Fruit fly (Drosophila melanogaster) whole organism, embryonic: ENCODE results near the gene Tmem214.

Experiments used
- Atf6 ChIP-seq: fragments of 200-800 bp; sonication (Bioruptor generic); IDR thresholded peaks from 2 replicates; pipeline ENCODE4 v1.3.6; 2022; ENCODE audit warnings: missing biosample characterization, missing genetic modification characterization
- CG10979 ChIP-seq: fragments of 200-800 bp; sonication (Bioruptor generic); optimal IDR thresholded peaks from 2 replicates; lab custom pipeline; 2018; ENCODE audit warnings: missing biosample characterization, mild to moderate bottlenecking, missing genetic modification characterization, moderate library complexity
- CG11560 ChIP-seq: fragments of 200-800 bp; sonication (Bioruptor generic); IDR thresholded peaks from 3 replicates; pipeline ENCODE4 v1.3.6; 2022; ENCODE audit warnings: missing biosample characterization, missing genetic modification characterization
- CG12071 ChIP-seq: fragments of 200-800 bp; sonication (Bioruptor generic); optimal IDR thresholded peaks from 3 replicates; lab custom pipeline; 2018; ENCODE audit warnings: missing biosample characterization, mild to moderate bottlenecking, missing genetic modification characterization
- CG12744 ChIP-seq: fragments of 200-800 bp; sonication (Bioruptor generic); optimal IDR thresholded peaks from 2 replicates; lab custom pipeline; 2016; ENCODE audit warnings: missing biosample characterization, missing genetic modification characterization
- CG13287 ChIP-seq: fragments of 200-800 bp; sonication (Bioruptor generic); IDR thresholded peaks from 2 replicates; pipeline ENCODE4 v1.3.6; 2022; ENCODE audit warnings: missing biosample characterization, missing genetic modification characterization; ENCODE audit not compliant: partially characterized antibody
- CG13424 ChIP-seq: fragments of 200-800 bp; sonication (Bioruptor generic); optimal IDR thresholded peaks from 2 replicates; lab custom pipeline; 2019; ENCODE audit warnings: missing biosample characterization, mild to moderate bottlenecking, missing genetic modification characterization, moderate library complexity
- CG13624 ChIP-seq: fragments of 200-800 bp; sonication (Bioruptor generic); optimal IDR thresholded peaks from 2 replicates; lab custom pipeline; 2016; ENCODE audit warnings: missing biosample characterization, missing genetic modification characterization
- CG14014 ChIP-seq: fragments of 200-800 bp; sonication (Bioruptor generic); IDR thresholded peaks from 2 replicates; pipeline ENCODE4 v1.3.6; 2022; ENCODE audit warnings: missing biosample characterization, missing genetic modification characterization
- CG1832 ChIP-seq: fragments of 200-800 bp; sonication (Bioruptor generic); optimal IDR thresholded peaks from 2 replicates; lab custom pipeline; 2017; ENCODE audit warnings: missing biosample characterization, mild to moderate bottlenecking, missing genetic modification characterization, inconsistent platforms
- CG2712 ChIP-seq: fragments of 200-800 bp; optimal IDR thresholded peaks from 3 replicates; lab custom pipeline; 2019; ENCODE audit warnings: missing biosample characterization, mild to moderate bottlenecking, missing genetic modification characterization, moderate library complexity
- CG31441 ChIP-seq: fragments of 200-800 bp; sonication (Bioruptor generic); IDR thresholded peaks from 2 replicates; pipeline ENCODE4 v1.3.6; 2022; ENCODE audit warnings: missing biosample characterization, missing genetic modification characterization
- CG33213 ChIP-seq: fragments of 200-800 bp; sonication (Bioruptor generic); optimal IDR thresholded peaks from 3 replicates; lab custom pipeline; 2016; ENCODE audit warnings: missing biosample characterization, missing genetic modification characterization
- CG6683 ChIP-seq: fragments of 200-800 bp; sonication (Bioruptor generic); optimal IDR thresholded peaks from 2 replicates; lab custom pipeline; 2017; ENCODE audit warnings: missing biosample characterization, mild to moderate bottlenecking, missing genetic modification characterization, missing genetic modification reagents
- CG7357 ChIP-seq: fragments of 200-800 bp; sonication (Bioruptor generic); IDR thresholded peaks from 3 replicates; pipeline ENCODE4 v1.3.6; 2022; ENCODE audit warnings: missing biosample characterization, missing genetic modification characterization
- CG9215 ChIP-seq: fragments of 200-800 bp; sonication (Bioruptor generic); IDR thresholded peaks from 2 replicates; pipeline ENCODE4 v1.3.6; 2022; ENCODE audit warnings: missing biosample characterization, missing genetic modification characterization
- CG9437 ChIP-seq: fragments of 200-800 bp; sonication (Bioruptor generic); optimal IDR thresholded peaks from 2 replicates; lab custom pipeline; 2018; ENCODE audit warnings: missing biosample characterization, mild to moderate bottlenecking, missing genetic modification characterization
- CG9609 ChIP-seq: fragments of 200-800 bp; sonication (Bioruptor generic); optimal IDR thresholded peaks from 3 replicates; lab custom pipeline; 2016; ENCODE audit warnings: missing biosample characterization, missing genetic modification characterization
- Chrac-16 ChIP-seq: fragments of 200-800 bp; sonication (Bioruptor generic); optimal IDR thresholded peaks from 3 replicates; lab custom pipeline; 2016; ENCODE audit warnings: missing biosample characterization, missing genetic modification characterization
- CrebB ChIP-seq: fragments of 200-800 bp; sonication (Bioruptor generic); optimal IDR thresholded peaks from 3 replicates; lab custom pipeline; 2018; ENCODE audit warnings: missing biosample characterization, mild to moderate bottlenecking, missing genetic modification characterization
- ERR ChIP-seq: fragments of 200-800 bp; sonication (Bioruptor generic); optimal IDR thresholded peaks from 2 replicates; lab custom pipeline; 2016; ENCODE audit warnings: missing biosample characterization, missing genetic modification characterization
- Kr ChIP-seq: fragments of 200-800 bp; sonication (Bioruptor generic); optimal IDR thresholded peaks from 2 replicates; lab custom pipeline; 2017; ENCODE audit warnings: missing biosample characterization, mild to moderate bottlenecking, missing genetic modification characterization
- Lhr ChIP-seq: fragments of 200-800 bp; sonication (Bioruptor generic); optimal IDR thresholded peaks from 3 replicates; lab custom pipeline; 2017; ENCODE audit warnings: mild to moderate bottlenecking, missing biosample characterization, missing genetic modification reagents, missing genetic modification characterization
- MBD-R2 ChIP-seq: fragments of 200-800 bp; sonication (Bioruptor generic); IDR thresholded peaks from 2 replicates; pipeline ENCODE4 v1.3.6; 2022; ENCODE audit warnings: missing biosample characterization, missing genetic modification characterization
- Myb ChIP-seq: fragments of 200-800 bp; sonication (Bioruptor generic); optimal IDR thresholded peaks from 2 replicates; lab custom pipeline; 2016; ENCODE audit warnings: missing biosample characterization, missing genetic modification characterization
- Sry-β ChIP-seq: fragments of 200-800 bp; sonication (Bioruptor generic); optimal IDR thresholded peaks from 2 replicates; lab custom pipeline; 2018; ENCODE audit warnings: missing biosample characterization, mild to moderate bottlenecking, missing genetic modification characterization, moderate library complexity
- ac ChIP-seq: fragments of 200-800 bp; sonication (Bioruptor generic); optimal IDR thresholded peaks from 3 replicates; lab custom pipeline; 2017; ENCODE audit warnings: missing biosample characterization, mild to moderate bottlenecking, missing genetic modification characterization
- bbx ChIP-seq: fragments of 200-800 bp; sonication (Bioruptor generic); IDR thresholded peaks from 2 replicates; pipeline ENCODE4 v1.3.6; 2022; ENCODE audit warnings: missing biosample characterization, missing genetic modification characterization; ENCODE audit not compliant: partially characterized antibody
- cas ChIP-seq: fragments of 200-800 bp; sonication (Bioruptor generic); IDR thresholded peaks from 2 replicates; pipeline ENCODE4 v1.3.6; 2022; ENCODE audit warnings: missing biosample characterization, missing genetic modification characterization
- ci ChIP-seq: fragments of 200-800 bp; sonication (Bioruptor generic); IDR thresholded peaks from 3 replicates; pipeline ENCODE4 v1.3.6; 2022; ENCODE audit warnings: missing biosample characterization, missing genetic modification characterization
- cwo ChIP-seq: fragments of 200-800 bp; sonication (Bioruptor generic); optimal IDR thresholded peaks from 3 replicates; lab custom pipeline; 2017; ENCODE audit warnings: missing biosample characterization, missing genetic modification characterization, mild to moderate bottlenecking, moderate library complexity, missing genetic modification reagents
- dpn ChIP-seq, 2 experiments: fragments of 200-800 bp; sonication (Bioruptor generic); optimal IDR thresholded peaks; 3 replicates each; lab custom pipeline; 2016; ENCODE audit warnings: missing biosample characterization in 2 of 2, missing genetic modification characterization in 2 of 2
- jing ChIP-seq: fragments of 200-800 bp; sonication (Bioruptor generic); optimal IDR thresholded peaks from 2 replicates; lab custom pipeline; 2018; ENCODE audit warnings: missing biosample characterization, mild to moderate bottlenecking, missing genetic modification characterization
- lab ChIP-seq: fragments of 200-800 bp; sonication (Bioruptor generic); optimal IDR thresholded peaks from 3 replicates; lab custom pipeline; 2017; ENCODE audit warnings: missing biosample characterization, missing genetic modification characterization, mild to moderate bottlenecking, moderate library complexity, missing genetic modification reagents
- nau ChIP-seq: fragments of 200-800 bp; sonication (Bioruptor generic); optimal IDR thresholded peaks from 3 replicates; lab custom pipeline; 2017; ENCODE audit warnings: missing biosample characterization, mild to moderate bottlenecking, missing genetic modification characterization, missing genetic modification reagents
- pan ChIP-seq, 4 experiments: fragments of >200 bp in 3 of 4; fragments of 200-800 bp in 1 of 4; sonication (Bioruptor generic) in 1 of 4; optimal IDR thresholded peaks in 3 of 4; IDR thresholded peaks in 1 of 4; 2 replicates each; pipeline versions ENCODE4 v1.3.6 to Lab custom; 2017 to 2022; ENCODE audit warnings: missing biosample characterization in 2 of 4, missing genetic modification characterization in 2 of 4, mixed read lengths in 1 of 4
- prd ChIP-seq, 3 experiments: fragments of >200 bp in 2 of 3; fragments of 200-800 bp in 1 of 3; sonication (Bioruptor generic) in 1 of 3; optimal IDR thresholded peaks in 2 of 3; IDR thresholded peaks in 1 of 3; 2 replicates in 2 of 3; 3 replicates in 1 of 3; pipeline versions ENCODE4 v1.3.6 to Lab custom; 2017 to 2022; ENCODE audit warnings: missing biosample characterization in 1 of 3, missing genetic modification characterization in 1 of 3
- ranshi ChIP-seq: fragments of 200-800 bp; sonication (Bioruptor generic); IDR thresholded peaks from 2 replicates; pipeline ENCODE4 v1.3.6; 2022; ENCODE audit warnings: missing biosample characterization, missing genetic modification characterization
- run ChIP-seq: fragments of 200-800 bp; sonication (Bioruptor generic); optimal IDR thresholded peaks from 3 replicates; lab custom pipeline; 2018; ENCODE audit warnings: missing biosample characterization, mild to moderate bottlenecking, missing genetic modification characterization
- scrt ChIP-seq: fragments of 200-800 bp; sonication (Bioruptor generic); optimal IDR thresholded peaks from 2 replicates; lab custom pipeline; 2018; ENCODE audit warnings: missing biosample characterization, mild to moderate bottlenecking, missing genetic modification characterization, moderate library complexity
- sim ChIP-seq: fragments of 200-800 bp; sonication (Bioruptor generic); IDR thresholded peaks from 2 replicates; pipeline ENCODE4 v1.3.6; 2022; ENCODE audit warnings: missing biosample characterization, missing genetic modification characterization
- stc ChIP-seq: fragments of 200-800 bp; sonication (Bioruptor generic); IDR thresholded peaks from 2 replicates; pipeline ENCODE4 v1.3.6; 2022; ENCODE audit warnings: missing biosample characterization, missing genetic modification characterization
- stwl ChIP-seq: fragments of 200-800 bp; sonication (Bioruptor generic); optimal IDR thresholded peaks from 3 replicates; lab custom pipeline; 2018; ENCODE audit warnings: missing biosample characterization, mild to moderate bottlenecking, missing genetic modification characterization, moderate library complexity
- tgo ChIP-seq: fragments of 200-800 bp; sonication (Bioruptor generic); IDR thresholded peaks from 3 replicates; pipeline ENCODE4 v1.3.6; 2022; ENCODE audit warnings: missing biosample characterization, missing genetic modification characterization
- tna ChIP-seq: fragments of 200-800 bp; sonication (Bioruptor generic); IDR thresholded peaks from 2 replicates; pipeline ENCODE4 v1.3.6; 2022; ENCODE audit warnings: missing biosample characterization, missing genetic modification characterization; ENCODE audit not compliant: partially characterized antibody
- vvl ChIP-seq: fragments of 200-800 bp; sonication (Bioruptor generic); IDR thresholded peaks from 2 replicates; pipeline ENCODE4 v1.3.6; 2022; ENCODE audit warnings: missing biosample characterization, missing genetic modification characterization
- wdn ChIP-seq: fragments of 200-800 bp; sonication (Bioruptor generic); IDR thresholded peaks from 2 replicates; pipeline ENCODE4 v1.3.6; 2022; ENCODE audit warnings: missing biosample characterization, missing genetic modification characterization
- z ChIP-seq: fragments of 200-800 bp; sonication (Bioruptor generic); IDR thresholded peaks from 3 replicates; pipeline ENCODE4 v1.3.6; 2022; ENCODE audit warnings: missing biosample characterization, missing genetic modification characterization
- zen2 ChIP-seq: fragments of 200-800 bp; sonication (Bioruptor generic); IDR thresholded peaks from 3 replicates; pipeline ENCODE4 v1.3.6; 2022; ENCODE audit warnings: missing biosample characterization, missing genetic modification characterization; ENCODE audit not compliant: partially characterized antibody
- zfh1 ChIP-seq: fragments of 200-800 bp; sonication (Bioruptor generic); IDR thresholded peaks from 3 replicates; pipeline ENCODE4 v1.3.6; 2022; ENCODE audit warnings: missing biosample characterization, missing genetic modification characterization

The Tmem214 gene

DNA sequence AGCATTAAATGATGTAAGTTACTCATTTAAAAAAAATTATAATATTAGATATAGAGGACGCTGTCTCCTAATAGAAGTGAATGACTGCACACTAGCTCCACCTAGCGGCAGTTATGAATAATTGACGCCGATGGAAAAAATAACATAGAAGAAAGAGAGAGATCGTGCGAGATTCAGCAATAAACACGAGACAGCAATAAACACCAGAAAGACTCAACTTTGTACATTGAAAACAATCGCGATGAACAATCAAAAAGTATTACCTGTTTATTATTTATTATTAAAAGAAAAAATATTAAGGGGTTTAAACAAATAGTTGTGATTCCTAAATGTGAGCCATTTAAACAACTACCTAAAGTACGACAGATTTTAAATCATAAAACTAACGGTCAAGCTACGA is 16.1 kb upstream of the Tmem214 start (continued):
- no peak for TF ChIP-seq zen2 (GFP tag; lab: Robert Waterston, UW)
- TF ChIP-seq tgo (GFP tag; lab: Robert Waterston, UW): no peak
- no peak for TF ChIP-seq nau
- TF ChIP-seq CG1832: no peak
- peak; percentile 93 for TF ChIP-seq z (GFP tag; lab: Robert Waterston, UW)
- TF ChIP-seq cas (GFP tag; lab: Robert Waterston, UW): no peak
- peak; percentile 11 for TF ChIP-seq CG13424
- TF ChIP-seq Chrac-16 (GFP tag; lab: Kevin White, UChicago): no peak
- TF ChIP-seq run (tag; lab: Kevin White, UChicago): no peak
- peak; percentile 54 for TF ChIP-seq CG10979 (tag; lab: Kevin White, UChicago)
- TF ChIP-seq pan (optimal IDR thresholded peaks at IDR 0.05; lab: Kevin White, UChicago): no peak
- peak in 1 of 2 experiments; percentile 82 for TF ChIP-seq pan (GFP tag; optimal IDR thresholded peaks at IDR 0.05 in 1 of 2, IDR thresholded peaks at IDR 0.05 in 1 of 2)
- no peak for TF ChIP-seq Sry-β
- TF ChIP-seq ac: no peak
- TF ChIP-seq bbx: no peak
- no peak for TF ChIP-seq CG9215 (GFP tag; lab: Robert Waterston, UW)
- no peak for TF ChIP-seq CG12071
- peak; percentile 67 for TF ChIP-seq CG31441 (GFP tag; lab: Robert Waterston, UW)
- TF ChIP-seq dpn (GFP tag; optimal IDR thresholded peaks at IDR 0.05; lab: Kevin White, UChicago): no peak
- peak; percentile 66 for TF ChIP-seq stwl (tag; lab: Kevin White, UChicago)
- TF ChIP-seq CG11560 (tag; lab: Robert Waterston, UW): no peak
- peak; percentile 74 for TF ChIP-seq CG2712
- no peak for TF ChIP-seq Lhr (GFP tag; lab: Kevin White, UChicago)
- TF ChIP-seq CG6683: no peak
- TF ChIP-seq lab (GFP tag; lab: Kevin White, UChicago): no peak
- peak; percentile 3 for TF ChIP-seq CG13624 (GFP tag; lab: Kevin White, UChicago)
- TF ChIP-seq jing (GFP tag; lab: Kevin White, UChicago): no peak
- TF ChIP-seq Atf6 (GFP tag; lab: Robert Waterston, UW): peak; percentile 26; the same call in 1 of the 2 replicates
- no peak for TF ChIP-seq CG12744 (GFP tag; lab: Kevin White, UChicago)
- 0 out of 3 replicates have a peak, but pooled peaks have one; percentile 47 for TF ChIP-seq zfh1 (GFP tag; lab: Robert Waterston, UW)
- TF ChIP-seq cwo (GFP tag; lab: Kevin White, UChicago): peak; percentile 75
- TF ChIP-seq wdn: no peak
- no peak for TF ChIP-seq CG9609
- no peak; the same call in 1 of the 2 replicates for TF ChIP-seq CG13287
- TF ChIP-seq CG33213 (GFP tag; lab: Kevin White, UChicago): peak; percentile 13
- TF ChIP-seq CG9437 (GFP tag; lab: Kevin White, UChicago): no peak
- no peak for TF ChIP-seq ranshi (GFP tag; lab: Robert Waterston, UW)
- TF ChIP-seq stc (GFP tag; lab: Robert Waterston, UW): peak; percentile 65; the same call in 1 of the 2 replicates
- TF ChIP-seq scrt (GFP tag; lab: Kevin White, UChicago): peak; percentile 6
- 0 out of 2 replicates have a peak, but pooled peaks have one; percentile 28 for TF ChIP-seq vvl (GFP tag; lab: Robert Waterston, UW)

DNA sequence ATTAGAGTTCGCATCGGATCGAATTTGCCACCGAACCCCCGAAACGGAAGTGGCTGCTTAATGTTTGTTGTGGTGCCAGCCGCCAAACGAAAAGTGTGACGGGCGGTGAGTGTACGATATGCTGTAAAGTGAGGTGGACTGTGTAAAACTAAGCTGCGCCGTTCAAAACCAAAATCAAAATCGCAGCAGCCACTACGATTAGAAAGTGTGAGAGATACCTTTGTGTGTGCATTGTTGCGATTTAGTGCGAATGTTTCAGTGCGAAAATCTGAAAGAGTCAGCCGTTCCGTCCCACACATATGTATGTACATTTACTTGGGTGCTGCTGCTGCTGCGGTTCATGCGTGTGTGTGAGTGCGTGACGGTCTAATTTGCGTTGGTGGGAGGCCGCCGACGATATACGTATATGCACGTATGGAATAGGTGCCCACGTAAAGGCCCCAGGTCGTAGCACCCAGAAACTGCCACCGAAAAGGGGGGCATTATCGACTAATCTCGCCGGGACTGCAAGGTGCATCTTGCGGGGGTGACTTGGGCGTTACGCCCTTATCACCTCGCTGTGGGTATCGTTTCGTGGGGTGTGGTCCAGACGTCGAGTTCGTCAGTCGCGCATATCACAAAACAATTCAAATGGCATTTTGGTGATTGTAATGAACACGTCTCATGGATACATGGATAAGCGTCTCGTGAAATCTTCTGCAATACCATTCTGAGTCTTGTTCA is 7.0 kb upstream of the Tmem214 start:
- TF ChIP-seq ci (GFP tag; lab: Robert Waterston, UW) (peak; percentile 59; the same call in 2 of the 3 replicates), sim (GFP tag; lab: Robert Waterston, UW) (no peak), Kr (GFP tag; lab: Kevin White, UChicago) (no peak), tna (GFP tag; lab: Robert Waterston, UW) (0 out of 2 replicates have a peak, but pooled peaks have one; percentile 8), CG14014 (GFP tag; lab: Robert Waterston, UW) (no peak; the same call in 1 of the 2 replicates), prd (optimal IDR thresholded peaks at IDR 0.05; lab: Kevin White, UChicago) (no peak), prd (GFP tag; IDR thresholded peaks at IDR 0.05; lab: Robert Waterston, UW) (peak; percentile 23; the same call in 1 of the 3 replicates), ERR (GFP tag; lab: Kevin White, UChicago) (no peak), MBD-R2 (peak; percentile 30; the same call in 1 of the 2 replicates), Myb (peak; percentile 5), CrebB (tag; lab: Kevin White, UChicago) (peak; percentile 0), CG7357 (GFP tag; lab: Robert Waterston, UW) (no peak)
